Worm (Caenorhabditis elegans): ENCODE results near the gene Y39B6A.41.

Gene Y39B6A.41

DNA sequence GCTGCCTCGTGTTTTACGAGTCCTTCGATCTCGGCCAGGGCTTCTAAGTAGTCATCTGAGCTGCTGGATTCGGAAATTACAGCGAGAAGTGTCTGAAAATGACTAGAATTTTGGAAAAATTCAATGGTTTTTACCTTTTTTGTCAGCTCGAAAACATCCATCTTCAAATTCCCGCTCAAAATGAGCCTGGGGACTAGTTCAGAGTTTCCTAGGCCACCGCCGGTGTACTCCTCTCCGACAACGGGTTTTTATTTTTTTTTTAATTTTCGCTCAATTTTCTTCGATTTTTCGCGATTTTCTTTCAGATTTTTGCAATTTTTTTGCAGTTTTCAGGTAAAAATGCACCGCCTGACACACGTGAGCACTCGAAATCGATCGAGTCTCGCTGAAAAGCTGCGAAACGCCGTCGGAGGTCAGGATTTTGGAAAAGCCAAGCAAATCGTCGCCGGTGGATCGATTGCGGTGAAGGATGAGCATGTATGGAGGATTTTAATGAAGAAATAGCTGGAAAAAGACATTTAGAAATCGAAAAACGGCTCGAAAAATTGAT lies 3.3 kb upstream of the Y39B6A.41 start, which contains the start of the genes mrps-35 and sws-1 (continued):
- TF ChIP-seq ceh-79 (tag; optimal IDR thresholded peaks at IDR 0.05) (no peak), tlf-1 (GFP tag; optimal IDR thresholded peaks at IDR 0.05) (peak; percentile 22), C06A6.2 (GFP tag; conservative IDR thresholded peaks at IDR 0.05) (no peak), ztf-18 (tag; optimal IDR thresholded peaks at IDR 0.05) (peak; percentile 63), madf-10 (tag; optimal IDR thresholded peaks at IDR 0.05) (peak; percentile 37), D2030.7 (GFP tag; IDR thresholded peaks at IDR 0.05) (peak; percentile 68), tbp1 (GFP tag; optimal IDR thresholded peaks at IDR 0.05) (peak; percentile 34), B0035.1 (tag; optimal IDR thresholded peaks at IDR 0.05) (no peak), madf-8 (GFP tag; conservative IDR thresholded peaks at IDR 0.05) (0 out of 2 replicates have a peak, but pooled peaks have one; percentile 33), mes-4 (tag; optimal IDR thresholded peaks at IDR 0.05) (no peak), let-526 (GFP tag; IDR thresholded peaks at IDR 0.05) (0 out of 2 replicates have a peak, but pooled peaks have one; percentile 45), ztf-25 (GFP tag; IDR thresholded peaks at IDR 0.05) (no peak), Y79H2A.3 (GFP tag; conservative IDR thresholded peaks at IDR 0.05) (no peak), cebp-1 (GFP tag; IDR thresholded peaks at IDR 0.05) (no peak), cebp-1 (tag; optimal IDR thresholded peaks at IDR 0.05) (no peak), hlh-12 (tag; optimal IDR thresholded peaks at IDR 0.05) (no peak), madf-6 (GFP tag; IDR thresholded peaks at IDR 0.05) (peak; percentile 71), nfyb-1 (GFP tag; IDR thresholded peaks at IDR 0.05) (0 out of 2 replicates have a peak, but pooled peaks have one; percentile 54), let-607 (tag; optimal IDR thresholded peaks at IDR 0.05) (peak in 1 of 2 experiments; percentile 53), attf-3 (GFP tag; conservative IDR thresholded peaks at IDR 0.05) (peak; percentile 45; the same call in 1 of the 2 replicates), lsy-27 (tag; optimal IDR thresholded peaks at IDR 0.05; ENCODE audit: borderline replicate concordance, insufficient read depth) (no peak), nhr-90 (tag; optimal IDR thresholded peaks at IDR 0.05) (no peak), egl-18 (GFP tag; IDR thresholded peaks at IDR 0.05) (no peak), pha-4 (tag; optimal IDR thresholded peaks at IDR 0.05) (no peak), ceh-91 (GFP tag; IDR thresholded peaks at IDR 0.05) (peak; percentile 14; the same call in 1 of the 2 replicates), pbrm-1 (GFP tag; IDR thresholded peaks at IDR 0.05) (peak; percentile 61; the same call in 1 of the 2 replicates), snpc-4 (GFP tag; optimal IDR thresholded peaks at IDR 0.05) (no peak), snpc-4 (tag; optimal IDR thresholded peaks at IDR 0.05) (peak in 3 of 4 experiments; percentile 4 to 39 (median 19)), athp-1 (tag; optimal IDR thresholded peaks at IDR 0.05) (peak; percentile 11), sea-2 (GFP tag; IDR thresholded peaks at IDR 0.05) (0 out of 2 replicates have a peak, but pooled peaks have one; percentile 16), hrde-1 (tag; optimal IDR thresholded peaks at IDR 0.05; ENCODE audit: borderline replicate concordance) (peak; percentile 3), unc-62 (GFP tag; optimal IDR thresholded peaks at IDR 0.05) (no peak), dox-1 (GFP tag; IDR thresholded peaks at IDR 0.05) (peak; percentile 78), ceh-100 (GFP tag; IDR thresholded peaks at IDR 0.05) (peak; percentile 27; the same call in 1 of the 2 replicates), K12H6.12 (tag; optimal IDR thresholded peaks at IDR 0.05) (peak; percentile 89), sptf-2 (GFP tag; optimal IDR thresholded peaks at IDR 0.05) (no peak), F33H1.4 (GFP tag; IDR thresholded peaks at IDR 0.05) (peak; percentile 41; the same call in 1 of the 2 replicates), F52B5.7 (tag; optimal IDR thresholded peaks at IDR 0.05) (no peak), B0261.1 (tag; optimal IDR thresholded peaks at IDR 0.05) (no peak), F22D6.2 (tag; optimal IDR thresholded peaks at IDR 0.05) (peak; percentile 27), bed-2 (GFP tag; IDR thresholded peaks at IDR 0.05) (peak; percentile 78; the same call in 1 of the 2 replicates), ZK185.1 (tag; optimal IDR thresholded peaks at IDR 0.05; ENCODE audit: poor library complexity, severe bottlenecking) (peak; percentile 85), F57A8.1 (GFP tag; optimal IDR thresholded peaks at IDR 0.05) (no peak), efl-1 (GFP tag; optimal IDR thresholded peaks at IDR 0.05) (peak; percentile 60), ztf-28 (GFP tag; IDR thresholded peaks at IDR 0.05) (no peak), mxl-1 (tag; optimal IDR thresholded peaks at IDR 0.05) (no peak), aptf-3 (GFP tag; IDR thresholded peaks at IDR 0.05) (no peak), rcor-1 (GFP tag; IDR thresholded peaks at IDR 0.05) (peak; percentile 66)

Data from whole organism, young adult.